Worm (Caenorhabditis elegans): ENCODE measurements around the gene pkhm-2.
A peak's percentile ranks its signal among the peaks of the same experiment; 100 is the strongest.

Gene pkhm-2

DNA sequence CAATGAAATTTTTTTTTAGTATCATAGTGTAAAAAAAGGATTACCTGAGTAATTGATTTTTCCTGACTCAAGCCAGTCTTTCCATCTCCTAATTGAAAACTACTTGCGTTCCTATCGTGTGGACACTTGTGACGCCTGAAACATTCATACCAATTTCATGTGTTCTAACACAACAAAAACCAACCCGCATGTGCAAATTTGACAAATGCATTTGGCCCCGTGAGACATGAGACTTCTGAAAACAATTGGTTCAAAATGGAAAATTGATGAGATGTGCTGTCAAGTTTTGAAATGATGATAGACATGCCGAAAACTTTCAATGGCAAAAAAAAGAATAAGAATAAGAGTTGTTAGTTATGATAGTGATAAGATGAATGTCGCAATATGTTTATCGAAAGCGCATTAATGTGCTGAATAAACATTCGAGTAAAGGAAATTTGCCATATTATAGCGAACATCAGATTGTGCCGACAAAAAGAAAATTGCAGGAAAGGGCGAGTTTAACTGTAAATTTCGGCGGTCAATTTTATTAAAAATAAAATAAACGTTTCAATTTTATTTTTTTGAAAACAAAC lies 49.2 kb upstream of the pkhm-2 start, which contains the start of gene H03A11.2:
H03A11.2 (minus strand) TSS at position 252 of the 575 bp plus-strand sequence.
- no peak for TF ChIP-seq nhr-43 (tag; optimal IDR thresholded peaks at IDR 0.05; ENCODE audit: poor library complexity, severe bottlenecking)
- TF ChIP-seq fkh-10 (GFP tag; optimal IDR thresholded peaks at IDR 0.05), result no peak
- no peak for TF ChIP-seq eor-1 (tag; optimal IDR thresholded peaks at IDR 0.05)
- peak; percentile 28 for TF ChIP-seq skn-1 (tag; optimal IDR thresholded peaks at IDR 0.05)
- TF ChIP-seq nhr-25 (tag; optimal IDR thresholded peaks at IDR 0.05), result no peak
- peak; percentile 46 for TF ChIP-seq elt-2 (tag; optimal IDR thresholded peaks at IDR 0.05)
- no peak for TF ChIP-seq nfya-1 (tag; optimal IDR thresholded peaks at IDR 0.05; ENCODE audit: insufficient read depth)
- TF ChIP-seq lin-39 (tag; optimal IDR thresholded peaks at IDR 0.05), result peak; percentile 48

DNA sequence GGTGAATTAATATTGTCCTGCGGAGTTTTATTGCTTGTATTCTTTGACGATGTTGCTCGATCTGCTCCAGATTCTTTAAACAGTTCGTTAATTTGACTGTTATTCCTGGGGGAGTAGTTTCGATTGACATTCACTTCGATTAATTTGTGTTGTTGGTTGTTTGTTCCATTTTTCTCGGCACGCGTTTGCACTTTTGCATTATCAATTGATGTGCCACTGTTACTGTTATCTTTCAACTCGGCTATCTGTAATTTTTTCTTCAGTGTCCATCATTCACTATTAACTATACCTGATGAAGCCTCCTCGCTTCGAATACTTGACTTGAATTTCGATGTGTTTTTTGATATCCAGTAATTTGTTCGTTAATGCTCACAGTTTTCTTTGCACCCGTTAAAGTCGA lies 47.9 kb upstream of the pkhm-2 start:
- TF ChIP-seq ceh-82 (tag; optimal IDR thresholded peaks at IDR 0.05) (no peak), ztf-4 (tag; optimal IDR thresholded peaks at IDR 0.05) (no peak), elt-2 (tag; optimal IDR thresholded peaks at IDR 0.05) (peak; percentile 52), tbx-2 (tag; optimal IDR thresholded peaks at IDR 0.05) (no peak), lin-15B (tag; optimal IDR thresholded peaks at IDR 0.05) (no peak), ceh-16 (tag; optimal IDR thresholded peaks at IDR 0.05) (no peak), pqm-1 (tag; optimal IDR thresholded peaks at IDR 0.05) (peak; percentile 25), hmg-11 (tag; optimal IDR thresholded peaks at IDR 0.05) (no peak), pha-4 (tag; optimal IDR thresholded peaks at IDR 0.05) (peak; percentile 2), R02D3.7 (tag; optimal IDR thresholded peaks at IDR 0.05) (no peak), eor-1 (tag; optimal IDR thresholded peaks at IDR 0.05) (no peak)

DNA sequence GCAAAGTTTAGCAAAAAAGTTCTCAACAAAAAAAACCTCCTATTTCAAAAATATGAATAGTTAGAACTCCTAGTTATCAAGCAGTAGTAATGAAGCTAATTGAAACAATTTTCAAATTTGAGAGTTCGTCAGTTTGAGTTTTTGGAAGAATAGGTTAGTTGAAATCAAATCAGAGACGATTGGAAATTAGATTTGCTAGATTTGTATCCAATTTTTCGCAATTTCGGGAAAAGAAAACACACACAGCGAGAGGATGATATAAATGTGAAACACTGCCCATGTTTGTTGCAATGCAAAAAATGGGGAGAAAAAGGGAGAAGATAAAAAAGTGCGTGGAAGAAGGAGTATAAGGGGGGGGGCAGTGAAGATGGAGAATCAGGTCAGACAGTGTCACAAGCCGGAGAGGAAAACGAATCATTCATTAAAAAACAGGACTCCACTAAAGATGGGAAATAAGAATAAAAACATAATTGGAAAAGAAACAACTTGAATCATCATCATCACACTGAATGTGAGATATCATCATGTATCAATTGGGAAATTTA lies 44.0 kb upstream of the pkhm-2 start:
- peak; percentile 63 for TF ChIP-seq nhr-23 (tag; optimal IDR thresholded peaks at IDR 0.05)
- no peak for TF ChIP-seq nhr-237 (tag; optimal IDR thresholded peaks at IDR 0.05)
- TF ChIP-seq tbx-2 (tag; optimal IDR thresholded peaks at IDR 0.05), result no peak

DNA sequence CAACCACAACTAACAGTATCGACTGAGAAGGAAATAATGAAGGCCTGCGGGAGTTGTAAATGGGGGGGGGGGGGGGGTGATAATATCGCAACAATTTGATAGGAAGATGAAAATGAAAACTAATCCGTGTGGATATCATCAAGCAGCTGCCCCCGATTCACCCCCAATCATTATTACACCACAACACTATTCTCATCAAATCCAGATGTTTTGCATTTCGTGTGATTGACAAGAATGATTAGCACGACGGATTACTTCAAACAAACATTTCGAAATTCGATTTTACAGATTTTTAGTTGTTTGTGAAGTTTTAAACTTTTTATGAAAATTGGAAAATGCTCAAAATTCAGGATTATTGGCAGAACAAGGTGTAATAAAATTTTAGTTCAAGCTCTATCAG lies 42.9 kb upstream of the pkhm-2 start:
- TF ChIP-seq ama-1 (optimal IDR thresholded peaks at IDR 0.05) (no peak), nhr-237 (tag; optimal IDR thresholded peaks at IDR 0.05) (no peak), egl-5 (tag; optimal IDR thresholded peaks at IDR 0.05) (no peak), daf-12 (tag; optimal IDR thresholded peaks at IDR 0.05) (no peak)

DNA sequence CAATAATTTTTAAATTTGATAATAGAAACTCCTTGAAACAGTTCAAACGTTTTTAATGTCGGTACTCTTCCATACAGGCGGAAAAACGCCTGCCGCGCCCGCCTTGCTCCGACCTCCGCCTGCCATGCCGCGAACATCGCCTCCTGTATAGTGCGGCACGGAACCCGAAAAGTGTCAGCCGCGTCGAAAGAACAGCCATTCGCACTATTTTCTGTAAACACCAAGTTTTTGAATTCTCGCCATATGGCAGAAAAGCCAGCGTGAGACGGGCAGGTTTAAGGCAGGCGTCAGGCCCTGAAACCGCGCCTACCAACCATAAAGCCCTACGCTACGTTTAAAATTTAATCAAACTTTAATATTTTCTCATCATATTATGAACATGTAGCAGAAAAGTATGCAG lies 41.5 kb upstream of the pkhm-2 start:
- TF ChIP-seq snpc-4 (tag; optimal IDR thresholded peaks at IDR 0.05) (peak; percentile 46), fkh-2 (tag; optimal IDR thresholded peaks at IDR 0.05) (no peak)

DNA sequence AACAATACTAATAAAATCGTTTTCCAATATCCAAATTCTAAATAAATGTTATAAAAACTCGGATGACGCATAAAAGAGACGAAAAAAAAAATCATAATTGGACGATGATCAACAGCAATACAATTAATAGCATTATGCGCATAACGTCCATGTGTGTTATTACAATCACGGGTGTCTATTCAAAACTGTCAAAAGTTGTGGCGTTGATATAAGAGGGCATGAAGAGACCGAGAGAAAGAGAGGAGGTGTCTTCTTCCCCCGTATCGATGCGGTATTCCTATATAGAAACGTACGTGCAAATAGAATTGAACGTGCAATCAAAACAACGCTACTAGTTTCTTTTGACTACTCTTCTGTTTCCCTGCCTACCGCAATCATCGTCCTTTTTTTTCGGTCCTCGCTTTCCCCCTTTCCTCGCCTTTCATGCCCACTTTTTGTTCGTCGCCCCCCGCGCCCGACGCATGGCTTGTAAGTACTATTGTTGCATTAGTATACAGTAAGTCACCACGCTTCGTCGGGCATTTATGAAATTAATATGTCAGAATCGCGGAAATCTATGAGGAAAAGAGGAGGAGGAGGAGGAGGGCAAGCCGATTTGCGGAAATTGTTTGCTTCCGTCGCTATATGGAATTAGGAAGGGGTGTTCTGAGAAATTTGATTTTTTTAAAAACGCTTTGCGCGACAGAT lies 40.7 kb upstream of the pkhm-2 start:
- TF ChIP-seq pha-4 (tag; optimal IDR thresholded peaks at IDR 0.05) (peak; percentile 52), pqm-1 (tag; optimal IDR thresholded peaks at IDR 0.05) (peak; percentile 27), elt-2 (tag; optimal IDR thresholded peaks at IDR 0.05) (peak; percentile 42), hmg-11 (tag; optimal IDR thresholded peaks at IDR 0.05) (peak; percentile 12), ceh-16 (tag; optimal IDR thresholded peaks at IDR 0.05) (no peak)

DNA sequence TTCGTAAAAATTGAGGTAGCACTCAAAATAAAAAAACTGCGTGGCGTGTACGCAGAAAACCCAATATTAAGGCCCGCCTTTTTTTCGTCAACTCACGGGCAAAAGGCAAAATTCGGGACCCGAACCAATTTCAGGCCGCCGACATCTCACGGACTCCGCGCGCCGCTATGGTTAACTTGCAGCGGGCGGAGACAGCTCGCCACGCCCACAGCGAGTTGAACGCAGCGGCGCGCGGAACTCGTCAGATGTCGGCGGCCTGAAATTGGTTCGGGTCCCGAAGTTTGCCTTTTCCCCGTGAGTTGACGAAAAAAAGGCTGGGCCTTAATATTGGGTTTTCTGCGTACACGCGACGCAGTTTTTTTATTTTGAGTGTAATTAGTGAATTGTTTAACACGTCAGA lies 39.8 kb upstream of the pkhm-2 start:
- TF ChIP-seq nhr-11 (tag; optimal IDR thresholded peaks at IDR 0.05), result no peak
- TF ChIP-seq elt-2 (tag; optimal IDR thresholded peaks at IDR 0.05), result no peak
- no peak for TF ChIP-seq skn-1 (tag; optimal IDR thresholded peaks at IDR 0.05)
- TF ChIP-seq tbx-2 (tag; optimal IDR thresholded peaks at IDR 0.05), result no peak
- no peak for TF ChIP-seq lsy-12 (tag; optimal IDR thresholded peaks at IDR 0.05)
- TF ChIP-seq ztf-11 (tag; optimal IDR thresholded peaks at IDR 0.05), result no peak
- no peak for TF ChIP-seq elt-3 (tag; optimal IDR thresholded peaks at IDR 0.05)
- no peak for TF ChIP-seq nhr-237 (tag; optimal IDR thresholded peaks at IDR 0.05)
- TF ChIP-seq nhr-43 (tag; optimal IDR thresholded peaks at IDR 0.05; ENCODE audit: poor library complexity, severe bottlenecking), result no peak
- no peak for TF ChIP-seq ceh-28 (tag; optimal IDR thresholded peaks at IDR 0.05)
- TF ChIP-seq unc-62 (GFP tag; optimal IDR thresholded peaks at IDR 0.05), result no peak

Data from whole organism, L3 larva.